Worm (Caenorhabditis elegans) whole organism, L4 larva: ENCODE results near the gene K05F1.9.

Source experiments
- D1046.2 ChIP-seq: fragments of 200-800 bp; sonication (Bioruptor generic); IDR thresholded peaks from 2 replicates; pipeline ENCODE4 v1.3.6; 2022; ENCODE audit warnings: missing genetic modification characterization, missing compliant biosample characterization
- F37D6.2 ChIP-seq: sonication (generic microtip); optimal IDR thresholded peaks from 2 replicates; lab custom pipeline; 2016; ENCODE audit warnings: mild to moderate bottlenecking, missing genetic modification characterization, missing compliant biosample characterization
- T20F7.1 ChIP-seq: fragments of 200-800 bp; sonication (Bioruptor generic); optimal IDR thresholded peaks from 2 replicates; lab custom pipeline; 2018; ENCODE audit warnings: mild to moderate bottlenecking, missing genetic modification characterization, missing compliant biosample characterization
- T26A8.4 ChIP-seq: fragments of 200-800 bp; sonication (Bioruptor generic); IDR thresholded peaks from 2 replicates; pipeline ENCODE4 v1.3.6; 2022; ENCODE audit warnings: missing genetic modification characterization, missing compliant biosample characterization
- Y48G9A.11 ChIP-seq: fragments of 200-800 bp; sonication (Bioruptor generic); IDR thresholded peaks from 2 replicates; pipeline ENCODE4 v1.3.6; 2022; ENCODE audit warnings: missing genetic modification reagents, missing genetic modification characterization, missing compliant biosample characterization
- Y75B8A.6 ChIP-seq: fragments of 200-800 bp; sonication (Bioruptor generic); IDR thresholded peaks from 2 replicates; pipeline ENCODE4 v1.3.6; 2022; ENCODE audit warnings: missing genetic modification reagents, missing genetic modification characterization, missing compliant biosample characterization
- ZK337.2 ChIP-seq: fragments of 200-800 bp; sonication (Bioruptor generic); IDR thresholded peaks from 2 replicates; pipeline ENCODE4 v1.3.6; 2022; ENCODE audit warnings: missing genetic modification reagents, missing genetic modification characterization, missing compliant biosample characterization
- ZK546.5 ChIP-seq, 2 experiments: sonication (generic microtip); optimal IDR thresholded peaks; 2 replicates each; lab custom pipeline; 2017; ENCODE audit warnings: missing biosample characterization in 2 of 2, missing genetic modification characterization in 2 of 2
- aha-1 ChIP-seq: fragments of 150-350 bp; peaks from one replicate; lab custom pipeline; 2014; ENCODE audit warnings: missing biosample characterization, missing genetic modification characterization
- aly-2 ChIP-seq: sonication (generic microtip); optimal IDR thresholded peaks from 2 replicates; lab custom pipeline; 2018; ENCODE audit warnings: missing biosample characterization, missing genetic modification characterization
- ceh-20 ChIP-seq: fragments of 200-800 bp; sonication (Bioruptor generic); IDR thresholded peaks from 2 replicates; pipeline ENCODE4 v1.3.6; 2022; ENCODE audit warnings: missing genetic modification reagents, missing genetic modification characterization, missing compliant biosample characterization
- ceh-28 ChIP-seq: fragments of 150-350 bp; optimal IDR thresholded peaks from 2 replicates; lab custom pipeline; 2014; ENCODE audit warnings: missing biosample characterization, missing genetic modification reagents, missing genetic modification characterization
- ceh-32 ChIP-seq: sonication (generic microtip); optimal IDR thresholded peaks from 2 replicates; lab custom pipeline; 2016; ENCODE audit warnings: mild to moderate bottlenecking, missing genetic modification characterization, missing compliant biosample characterization; ENCODE audit not compliant: poor library complexity
- ceh-82 ChIP-seq: sonication (generic microtip); optimal IDR thresholded peaks from 2 replicates; lab custom pipeline; 2017; ENCODE audit warnings: missing biosample characterization, missing genetic modification characterization
- ces-1 ChIP-seq: fragments of 150-350 bp; sonication (generic microtip); optimal IDR thresholded peaks from 4 replicates; lab custom pipeline; 2014; ENCODE audit warnings: missing biosample characterization, missing genetic modification reagents, missing genetic modification characterization
- daf-16 ChIP-seq, 3 experiments: sonication (generic microtip); optimal IDR thresholded peaks; 2 replicates each; lab custom pipeline; 2016 to 2017; ENCODE audit warnings: missing genetic modification characterization in 3 of 3, missing genetic modification reagents in 3 of 3, mild to moderate bottlenecking in 2 of 3, missing compliant biosample characterization in 2 of 3, missing biosample characterization in 1 of 3, moderate library complexity in 1 of 3
- daf-8 ChIP-seq: fragments of 200-800 bp; sonication (Bioruptor generic); IDR thresholded peaks from 2 replicates; pipeline ENCODE4 v1.3.6; 2022; ENCODE audit warnings: missing genetic modification characterization, missing compliant biosample characterization
- dmd-6 ChIP-seq: fragments of 200-800 bp; sonication (Bioruptor generic); IDR thresholded peaks from 2 replicates; pipeline ENCODE4 v1.3.6; 2022; ENCODE audit warnings: missing genetic modification reagents, missing genetic modification characterization, missing compliant biosample characterization
- dmd-9 ChIP-seq: fragments of 200-800 bp; sonication (Bioruptor generic); IDR thresholded peaks from 2 replicates; pipeline ENCODE4 v1.3.6; 2022; ENCODE audit warnings: missing genetic modification reagents, missing genetic modification characterization, missing compliant biosample characterization
- duxl-1 ChIP-seq: sonication (generic microtip); optimal IDR thresholded peaks from 2 replicates; lab custom pipeline; 2016; ENCODE audit warnings: mild to moderate bottlenecking, missing genetic modification characterization, moderate library complexity, missing compliant biosample characterization; ENCODE audit not compliant: poor library complexity
- dve-1 ChIP-seq: sonication (generic microtip); optimal IDR thresholded peaks from 2 replicates; lab custom pipeline; 2017; ENCODE audit warnings: antibody characterized with exemption, mild to moderate bottlenecking, missing genetic modification characterization, missing compliant biosample characterization; ENCODE audit not compliant: insufficient read depth
- egl-43 ChIP-seq: fragments of 200-800 bp; sonication (Bioruptor generic); IDR thresholded peaks from 2 replicates; pipeline ENCODE4 v1.3.6; 2022; ENCODE audit warnings: missing genetic modification reagents, missing genetic modification characterization, missing compliant biosample characterization
- hif-1 ChIP-seq, 2 experiments: sonication (generic microtip); optimal IDR thresholded peaks; 2 replicates each; lab custom pipeline; 2016 to 2017; ENCODE audit warnings: missing compliant biosample characterization in 2 of 2, missing genetic modification characterization in 2 of 2, missing genetic modification reagents in 2 of 2, missing genotype in 2 of 2, mild to moderate bottlenecking in 1 of 2
- hlh-11 ChIP-seq: fragments of 200-800 bp; sonication (Bioruptor generic); optimal IDR thresholded peaks from 2 replicates; lab custom pipeline; 2018; ENCODE audit warnings: mild to moderate bottlenecking, missing genetic modification characterization, missing compliant biosample characterization
- hlh-30 ChIP-seq: sonication (generic microtip); optimal IDR thresholded peaks from 2 replicates; lab custom pipeline; 2017; ENCODE audit warnings: antibody characterized with exemption, mild to moderate bottlenecking, missing genetic modification characterization, missing compliant biosample characterization; ENCODE audit not compliant: insufficient read depth
- lin-1 ChIP-seq: fragments of 200-800 bp; sonication (Bioruptor generic); IDR thresholded peaks from 2 replicates; pipeline ENCODE4 v1.3.6; 2022; ENCODE audit warnings: missing genetic modification reagents, missing genetic modification characterization, missing compliant biosample characterization
- lin-13 ChIP-seq: fragments of 150-350 bp; optimal IDR thresholded peaks from 2 replicates; lab custom pipeline; 2014; ENCODE audit warnings: missing biosample characterization, missing genetic modification reagents, missing genetic modification characterization
- lin-29 ChIP-seq: fragments of 200-800 bp; sonication (Bioruptor generic); IDR thresholded peaks from 2 replicates; pipeline ENCODE4 v1.3.6; 2022; ENCODE audit warnings: missing genetic modification reagents, missing genetic modification characterization, missing compliant biosample characterization
- lir-3 ChIP-seq: sonication (generic microtip); optimal IDR thresholded peaks from 2 replicates; lab custom pipeline; 2016; ENCODE audit warnings: mild to moderate bottlenecking, missing genetic modification characterization, missing compliant biosample characterization
- mdl-1 ChIP-seq, 2 experiments: fragments of 150-350 bp in 1 of 2; sonication (generic microtip) in 1 of 2; optimal IDR thresholded peaks; 2 replicates each; lab custom pipeline; 2014 to 2017; ENCODE audit warnings: missing biosample characterization in 2 of 2, missing genetic modification characterization in 2 of 2
- nhr-11 ChIP-seq: fragments of 150-350 bp; optimal IDR thresholded peaks from 2 replicates; lab custom pipeline; 2014; ENCODE audit warnings: missing biosample characterization, missing genetic modification characterization
- nhr-237 ChIP-seq: sonication (generic microtip); optimal IDR thresholded peaks from 2 replicates; lab custom pipeline; 2017; ENCODE audit warnings: missing biosample characterization, missing genetic modification characterization
- nhr-28 ChIP-seq: fragments of 150-350 bp; optimal IDR thresholded peaks from 2 replicates; lab custom pipeline; 2014; ENCODE audit warnings: missing biosample characterization, missing genetic modification characterization
- nhr-42 ChIP-seq: fragments of 200-800 bp; sonication (Bioruptor generic); IDR thresholded peaks from 2 replicates; pipeline ENCODE4 v1.3.6; 2022; ENCODE audit warnings: missing genetic modification characterization, missing compliant biosample characterization
- nhr-48 ChIP-seq: sonication (generic microtip); optimal IDR thresholded peaks from 2 replicates; lab custom pipeline; 2016; ENCODE audit warnings: mild to moderate bottlenecking, missing genetic modification characterization, missing compliant biosample characterization
- nhr-77 ChIP-seq: fragments of 150-350 bp; optimal IDR thresholded peaks from 2 replicates; lab custom pipeline; 2014; ENCODE audit warnings: missing biosample characterization, missing genetic modification characterization
- php-3 ChIP-seq: fragments of 200-800 bp; sonication (Bioruptor generic); IDR thresholded peaks from 2 replicates; pipeline ENCODE4 v1.3.6; 2022; ENCODE audit warnings: missing genetic modification reagents, missing genetic modification characterization, missing compliant biosample characterization
- pqm-1 ChIP-seq: sonication (generic microtip); optimal IDR thresholded peaks from 2 replicates; lab custom pipeline; 2017; ENCODE audit warnings: missing biosample characterization, missing genetic modification characterization
- saeg-2 ChIP-seq: fragments of 200-800 bp; sonication (Bioruptor generic); IDR thresholded peaks from 2 replicates; pipeline ENCODE4 v1.3.6; 2022; ENCODE audit warnings: missing genetic modification reagents, missing genetic modification characterization, missing compliant biosample characterization
- set-16 ChIP-seq: fragments of 200-800 bp; sonication (Bioruptor generic); IDR thresholded peaks from 2 replicates; pipeline ENCODE4 v1.3.6; 2022; ENCODE audit warnings: missing genetic modification reagents, missing genetic modification characterization, missing compliant biosample characterization
- skn-1 ChIP-seq: fragments of 150-350 bp; optimal IDR thresholded peaks from 2 replicates; lab custom pipeline; 2014; ENCODE audit warnings: missing biosample characterization, missing genetic modification characterization
- spr-3 ChIP-seq: fragments of 200-800 bp; sonication (Bioruptor generic); optimal IDR thresholded peaks from 2 replicates; lab custom pipeline; 2018; ENCODE audit warnings: mild to moderate bottlenecking, missing genetic modification characterization, missing compliant biosample characterization
- unc-39 ChIP-seq: sonication (generic microtip); optimal IDR thresholded peaks from 2 replicates; lab custom pipeline; 2017; ENCODE audit warnings: missing biosample characterization, missing genetic modification characterization
- unc-62 ChIP-seq, 3 experiments: fragments of 150-350 bp in 1 of 3; sonication (generic microtip); optimal IDR thresholded peaks in 2 of 3; peaks in 1 of 3; 1 replicate in 1 of 3; 2 replicates in 2 of 3; lab custom pipeline; 2014 to 2017; ENCODE audit warnings: missing biosample characterization in 3 of 3, missing genetic modification characterization in 3 of 3, missing genetic modification reagents in 3 of 3, missing genotype in 1 of 3
- zag-1 ChIP-seq: fragments of 150-350 bp; optimal IDR thresholded peaks from 2 replicates; lab custom pipeline; 2014; ENCODE audit warnings: missing biosample characterization, missing genetic modification characterization
- zfp-3 ChIP-seq: fragments of 200-800 bp; sonication (Bioruptor generic); conservative IDR thresholded peaks from 2 replicates; pipeline ENCODE4 v1.3.6; 2022; ENCODE audit warnings: missing genetic modification reagents, missing genetic modification characterization, missing compliant biosample characterization
- zip-11 ChIP-seq: fragments of 200-800 bp; sonication (Bioruptor generic); IDR thresholded peaks from 2 replicates; pipeline ENCODE4 v1.3.6; 2022; ENCODE audit warnings: missing genetic modification characterization, missing compliant biosample characterization
- ztf-11 ChIP-seq: fragments of 150-350 bp; optimal IDR thresholded peaks from 2 replicates; lab custom pipeline; 2014; ENCODE audit warnings: missing biosample characterization, missing genetic modification characterization

K05F1.9 gene

ce11 chrII:5805303-5805702 lies 4.3 kb upstream of the K05F1.9 start, which contains the start of gene K05F1.10:
TSS of gene K05F1.10 (minus strand) at chrII:5805473.
- TF ChIP-seq unc-39 (tag; lab: Kevin White, UChicago) (no peak), hlh-11 (peak; percentile 38), ceh-82 (no peak), lin-13 (GFP tag; lab: Kevin White, UChicago) (no peak), daf-16 (GFP tag; optimal IDR thresholded peaks at IDR 0.05; lab: Kevin White, UChicago) (no peak), daf-16 (tag; optimal IDR thresholded peaks at IDR 0.05; lab: Kevin White, UChicago) (peak; percentile 88), zfp-3 (GFP tag; lab: Robert Waterston, UW) (no peak), dve-1 (tag; lab: Kevin White, UChicago) (peak; percentile 4), saeg-2 (GFP tag; lab: Robert Waterston, UW) (no peak), daf-8 (no peak), lin-1 (GFP tag; lab: Robert Waterston, UW) (no peak), ceh-28 (tag; lab: Kevin White, UChicago) (no peak), egl-43 (GFP tag; lab: Robert Waterston, UW) (no peak), unc-62 (GFP tag; optimal IDR thresholded peaks at IDR 0.05 in 1 of 2; lab: Kevin White, UChicago) (no peak), unc-62 (tag; optimal IDR thresholded peaks at IDR 0.05; lab: Kevin White, UChicago) (no peak), duxl-1 (tag; lab: Kevin White, UChicago) (no peak), ZK546.5 (tag; optimal IDR thresholded peaks at IDR 0.05; lab: Kevin White, UChicago) (no peak), php-3 (GFP tag; lab: Robert Waterston, UW) (peak; percentile 46; the same call in 1 of the 2 replicates), dmd-6 (GFP tag; lab: Robert Waterston, UW) (peak; percentile 46), mdl-1 (tag; optimal IDR thresholded peaks at IDR 0.05; lab: Kevin White, UChicago) (peak in 1 of 2 experiments; percentile 3), Y75B8A.6 (no peak), hlh-30 (peak; percentile 45), skn-1 (tag; lab: Kevin White, UChicago) (no peak), spr-3 (GFP tag; lab: Kevin White, UChicago) (no peak), pqm-1 (tag; lab: Kevin White, UChicago) (peak; percentile 19), T26A8.4 (no peak), set-16 (no peak), lir-3 (tag; lab: Kevin White, UChicago) (no peak), nhr-28 (tag; lab: Kevin White, UChicago) (peak; percentile 23), F37D6.2 (tag; lab: Kevin White, UChicago) (no peak), nhr-77 (no peak), ztf-11 (tag; lab: Kevin White, UChicago) (no peak), aly-2 (no peak)

- TF ChIP-seq ceh-32 (tag; lab: Kevin White, UChicago) (no peak), aha-1 (no peak), nhr-237 (tag; lab: Kevin White, UChicago) (no peak), ZK337.2 (no peak), nhr-48 (tag; lab: Kevin White, UChicago) (no peak), dmd-6 (GFP tag; lab: Robert Waterston, UW) (no peak), lin-29 (GFP tag; lab: Robert Waterston, UW) (no peak), F37D6.2 (tag; lab: Kevin White, UChicago) (no peak), pqm-1 (tag; lab: Kevin White, UChicago) (peak; percentile 9), zip-11 (GFP tag; lab: Robert Waterston, UW) (no peak), spr-3 (GFP tag; lab: Kevin White, UChicago) (no peak), lin-13 (GFP tag; lab: Kevin White, UChicago) (no peak), nhr-28 (tag; lab: Kevin White, UChicago) (no peak), hlh-11 (peak; percentile 21), daf-16 (GFP tag; optimal IDR thresholded peaks at IDR 0.05; lab: Kevin White, UChicago) (no peak), daf-16 (tag; optimal IDR thresholded peaks at IDR 0.05; lab: Kevin White, UChicago) (peak; percentile 72), zfp-3 (GFP tag; lab: Robert Waterston, UW) (no peak), ceh-28 (tag; lab: Kevin White, UChicago) (no peak), ceh-20 (GFP tag; lab: Robert Waterston, UW) (peak; percentile 22; the same call in 1 of the 2 replicates), ces-1 (GFP tag; lab: Kevin White, UChicago) (no peak), dmd-9 (no peak), Y48G9A.11 (GFP tag; lab: Robert Waterston, UW) (no peak), nhr-11 (tag; lab: Kevin White, UChicago) (no peak), D1046.2 (no peak), nhr-42 (GFP tag; lab: Robert Waterston, UW) (no peak), T20F7.1 (GFP tag; lab: Kevin White, UChicago) (peak; percentile 41), aly-2 (no peak), hif-1 (tag; optimal IDR thresholded peaks at IDR 0.05; lab: Kevin White, UChicago) (peak in 1 of 2 experiments; percentile 8), zag-1 (no peak), ZK546.5 (tag; optimal IDR thresholded peaks at IDR 0.05; lab: Kevin White, UChicago) (no peak), dve-1 (tag; lab: Kevin White, UChicago) (peak; percentile 70)
Measured at ce11 chrII:5804288-5804687, 3.3 kb upstream of the K05F1.9 start.
